Fruit fly (Drosophila melanogaster) whole organism, embryonic: ENCODE data around the gene lva.

Experiments used
- Awh ChIP-seq: fragments of 200-800 bp; sonication (Bioruptor generic); IDR thresholded peaks from 2 replicates; pipeline ENCODE4, ENCODE4 v1.3.6; 2022; ENCODE audit warnings: missing biosample characterization, missing genetic modification characterization
- Blimp-1 ChIP-seq: fragments of 200-800 bp; sonication (Bioruptor generic); optimal IDR thresholded peaks from 3 replicates; lab custom pipeline; 2018; ENCODE audit warnings: missing biosample characterization, missing genetic modification characterization, mild to moderate bottlenecking, moderate library complexity, missing genetic modification reagents
- BtbVII ChIP-seq: fragments of 200-800 bp; sonication (Bioruptor generic); optimal IDR thresholded peaks from 3 replicates; lab custom pipeline; 2017; ENCODE audit warnings: missing biosample characterization, mild to moderate bottlenecking, missing genetic modification characterization
- CG10959 ChIP-seq: fragments of 200-800 bp; sonication (Bioruptor generic); IDR thresholded peaks from 2 replicates; pipeline ENCODE4 v1.3.6; 2022; ENCODE audit warnings: missing biosample characterization, missing genetic modification characterization
- CG11695 ChIP-seq: fragments of 200-800 bp; sonication (Bioruptor generic); IDR thresholded peaks from 3 replicates; pipeline ENCODE4 v1.3.6; 2022; ENCODE audit warnings: missing biosample characterization, missing genetic modification characterization
- CG12391 ChIP-seq: fragments of 200-800 bp; sonication (Bioruptor generic); optimal IDR thresholded peaks from 3 replicates; lab custom pipeline; 2018; ENCODE audit warnings: missing biosample characterization, mild to moderate bottlenecking, missing genetic modification characterization, moderate library complexity
- CG13123 ChIP-seq: fragments of 200-800 bp; sonication (Bioruptor generic); optimal IDR thresholded peaks from 2 replicates; lab custom pipeline; 2016; ENCODE audit warnings: missing biosample characterization, missing genetic modification characterization
- CG15601 ChIP-seq: fragments of 200-800 bp; sonication (Bioruptor generic); optimal IDR thresholded peaks from 3 replicates; lab custom pipeline; 2019; ENCODE audit warnings: missing biosample characterization, mild to moderate bottlenecking, missing genetic modification characterization, moderate library complexity
- CG16815 ChIP-seq: fragments of 200-800 bp; sonication (Bioruptor generic); optimal IDR thresholded peaks from 3 replicates; lab custom pipeline; 2017; ENCODE audit warnings: missing biosample characterization, mild to moderate bottlenecking, missing genetic modification characterization
- CG17612 ChIP-seq: fragments of 200-800 bp; sonication (Bioruptor generic); IDR thresholded peaks from 2 replicates; pipeline ENCODE4 v1.3.6; 2022; ENCODE audit warnings: missing biosample characterization, missing genetic modification characterization
- CG2129 ChIP-seq: fragments of 200-800 bp; sonication (Bioruptor generic); IDR thresholded peaks from 2 replicates; pipeline ENCODE4 v1.3.6; 2022; ENCODE audit warnings: missing biosample characterization, missing genetic modification characterization; ENCODE audit not compliant: partially characterized antibody
- CG2712 ChIP-seq: fragments of 200-800 bp; optimal IDR thresholded peaks from 3 replicates; lab custom pipeline; 2019; ENCODE audit warnings: missing biosample characterization, mild to moderate bottlenecking, missing genetic modification characterization, moderate library complexity
- CG2875 ChIP-seq: fragments of 200-800 bp; sonication (Bioruptor generic); optimal IDR thresholded peaks from 2 replicates; lab custom pipeline; 2017; ENCODE audit warnings: missing biosample characterization, mild to moderate bottlenecking, missing genetic modification characterization, missing genetic modification reagents
- CG31224 ChIP-seq: fragments of 200-800 bp; sonication (Bioruptor generic); IDR thresholded peaks from 2 replicates; pipeline ENCODE4 v1.3.6; 2022; ENCODE audit warnings: missing biosample characterization, missing genetic modification characterization
- CG4707 ChIP-seq: fragments of 200-800 bp; sonication (Bioruptor generic); optimal IDR thresholded peaks from 2 replicates; lab custom pipeline; 2018; ENCODE audit warnings: missing biosample characterization, mild to moderate bottlenecking, missing genetic modification characterization, moderate library complexity
- CG4820 ChIP-seq: fragments of 200-800 bp; sonication (Bioruptor generic); optimal IDR thresholded peaks from 3 replicates; lab custom pipeline; 2016; ENCODE audit warnings: missing biosample characterization, missing genetic modification characterization
- CG6689 ChIP-seq: fragments of 200-800 bp; sonication (Bioruptor generic); IDR thresholded peaks from 2 replicates; pipeline ENCODE4 v1.3.6; 2022; ENCODE audit warnings: missing biosample characterization, missing genetic modification characterization
- CG6813 ChIP-seq: fragments of 200-800 bp; sonication (Bioruptor generic); optimal IDR thresholded peaks from 2 replicates; lab custom pipeline; 2017; ENCODE audit warnings: missing biosample characterization, missing genetic modification characterization, mild to moderate bottlenecking, moderate library complexity, missing genetic modification reagents
- CG7987 ChIP-seq: fragments of 200-800 bp; sonication (Bioruptor generic); optimal IDR thresholded peaks from 2 replicates; lab custom pipeline; 2018; ENCODE audit warnings: missing biosample characterization, mild to moderate bottlenecking, missing genetic modification characterization, moderate library complexity
- CG8359 ChIP-seq: fragments of 200-800 bp; sonication (Bioruptor generic); optimal IDR thresholded peaks from 2 replicates; lab custom pipeline; 2017; ENCODE audit warnings: missing biosample characterization, mild to moderate bottlenecking, missing genetic modification characterization, borderline replicate concordance
- Chrac-16 ChIP-seq: fragments of 200-800 bp; sonication (Bioruptor generic); optimal IDR thresholded peaks from 3 replicates; lab custom pipeline; 2016; ENCODE audit warnings: missing biosample characterization, missing genetic modification characterization
- Doc3 ChIP-seq: fragments of 200-800 bp; sonication (Bioruptor generic); IDR thresholded peaks from 3 replicates; pipeline ENCODE4 v1.3.6; 2022; ENCODE audit warnings: missing biosample characterization, missing genetic modification characterization; ENCODE audit not compliant: partially characterized antibody
- Dp ChIP-seq: fragments of 200-800 bp; sonication (Bioruptor generic); optimal IDR thresholded peaks from 2 replicates; lab custom pipeline; 2018; ENCODE audit warnings: missing biosample characterization, mild to moderate bottlenecking, missing genetic modification characterization, moderate library complexity
- Dref ChIP-seq: fragments of 200-800 bp; sonication (Bioruptor generic); IDR thresholded peaks from 2 replicates; pipeline ENCODE4 v1.3.6; 2022; ENCODE audit warnings: missing biosample characterization, missing genetic modification characterization
- Elba2 ChIP-seq: fragments of 200-800 bp; sonication (Bioruptor generic); optimal IDR thresholded peaks from 3 replicates; lab custom pipeline; 2016; ENCODE audit warnings: missing biosample characterization, missing genetic modification characterization
- Ets65A ChIP-seq: fragments of 200-800 bp; sonication (Bioruptor generic); peaks from one replicate; lab custom pipeline; 2016; ENCODE audit warnings: missing biosample characterization, missing genetic modification characterization
- Ets97D ChIP-seq: fragments of 200-800 bp; sonication (Bioruptor generic); optimal IDR thresholded peaks from 3 replicates; lab custom pipeline; 2016; ENCODE audit warnings: missing biosample characterization, missing genetic modification characterization
- Mad ChIP-seq: fragments of 200-800 bp; sonication (Bioruptor generic); optimal IDR thresholded peaks from 2 replicates; lab custom pipeline; 2016; ENCODE audit warnings: missing biosample characterization, missing genetic modification characterization
- Nf-YB ChIP-seq: fragments of 200-800 bp; sonication (Bioruptor generic); optimal IDR thresholded peaks from 3 replicates; lab custom pipeline; 2019; ENCODE audit warnings: missing biosample characterization, mild to moderate bottlenecking, missing genetic modification characterization, moderate library complexity
- Oli ChIP-seq: fragments of 200-800 bp; sonication (Bioruptor generic); optimal IDR thresholded peaks from 2 replicates; lab custom pipeline; 2018; ENCODE audit warnings: missing biosample characterization, mild to moderate bottlenecking, missing genetic modification characterization, moderate library complexity
- bbx ChIP-seq: fragments of 200-800 bp; sonication (Bioruptor generic); IDR thresholded peaks from 2 replicates; pipeline ENCODE4 v1.3.6; 2022; ENCODE audit warnings: missing biosample characterization, missing genetic modification characterization; ENCODE audit not compliant: partially characterized antibody
- chinmo ChIP-seq: fragments of 200-800 bp; sonication (Bioruptor generic); IDR thresholded peaks from 4 replicates; pipeline ENCODE4 v1.3.6; 2022; ENCODE audit warnings: missing biosample characterization, missing genetic modification characterization; ENCODE audit not compliant: partially characterized antibody
- dan ChIP-seq: fragments of 200-800 bp; sonication (Bioruptor generic); IDR thresholded peaks from 2 replicates; pipeline ENCODE4 v1.3.6; 2022; ENCODE audit warnings: missing biosample characterization, missing genetic modification characterization
- dmrt11E ChIP-seq: fragments of 200-800 bp; sonication (Bioruptor generic); optimal IDR thresholded peaks from 3 replicates; lab custom pipeline; 2018; ENCODE audit warnings: missing biosample characterization, mild to moderate bottlenecking, missing genetic modification characterization, moderate library complexity
- en ChIP-seq: fragments of 200-800 bp; sonication (Bioruptor generic); optimal IDR thresholded peaks from 2 replicates; lab custom pipeline; 2016; ENCODE audit warnings: missing biosample characterization, missing genetic modification characterization
- gcm ChIP-seq: fragments of 200-800 bp; sonication (Bioruptor generic); optimal IDR thresholded peaks from 2 replicates; lab custom pipeline; 2019; ENCODE audit warnings: missing biosample characterization, mild to moderate bottlenecking, missing genetic modification characterization, moderate library complexity
- grn ChIP-seq: fragments of 200-800 bp; sonication (Bioruptor generic); optimal IDR thresholded peaks from 3 replicates; lab custom pipeline; 2017; ENCODE audit warnings: missing biosample characterization, missing genetic modification characterization
- hkb ChIP-seq, 2 experiments: fragments of 200-800 bp in 1 of 2; fragments of >200 bp in 1 of 2; sonication (Bioruptor generic) in 1 of 2; IDR thresholded peaks in 1 of 2; optimal IDR thresholded peaks in 1 of 2; 2 replicates each; pipeline versions ENCODE4 v1.3.6 to Lab custom; 2017 to 2022; ENCODE audit warnings: missing biosample characterization in 1 of 2, missing genetic modification characterization in 1 of 2
- hth ChIP-seq: fragments of >200 bp; optimal IDR thresholded peaks from 2 replicates; lab custom pipeline; 2017; ENCODE audit warnings: inconsistent platforms
- klu ChIP-seq: fragments of 200-800 bp; sonication (Bioruptor generic); IDR thresholded peaks from 2 replicates; pipeline ENCODE4 v1.3.6; 2022; ENCODE audit warnings: missing biosample characterization, missing genetic modification characterization
- kni ChIP-seq: fragments of 200-800 bp; sonication (Bioruptor generic); optimal IDR thresholded peaks from 3 replicates; lab custom pipeline; 2017; ENCODE audit warnings: mild to moderate bottlenecking, missing biosample characterization, missing genetic modification reagents, missing genetic modification characterization
- nerfin-2 ChIP-seq: fragments of 200-800 bp; sonication (Bioruptor generic); IDR thresholded peaks from 2 replicates; pipeline ENCODE4 v1.3.6; 2022; ENCODE audit warnings: missing biosample characterization, missing genetic modification characterization; ENCODE audit not compliant: partially characterized antibody
- onecut ChIP-seq: fragments of 200-800 bp; sonication (Bioruptor generic); IDR thresholded peaks from 2 replicates; pipeline ENCODE4 v1.3.6; 2022; ENCODE audit warnings: missing biosample characterization, missing genetic modification characterization
- otp ChIP-seq: fragments of 200-800 bp; sonication (Bioruptor generic); IDR thresholded peaks from 3 replicates; pipeline ENCODE4, ENCODE4 v1.3.6; 2022; ENCODE audit warnings: missing biosample characterization, missing genetic modification characterization
- pb ChIP-seq: fragments of 200-800 bp; sonication (Bioruptor generic); optimal IDR thresholded peaks from 3 replicates; lab custom pipeline; 2016; ENCODE audit warnings: missing biosample characterization, missing genetic modification characterization
- peb ChIP-seq: fragments of 200-800 bp; sonication (Bioruptor generic); IDR thresholded peaks from 2 replicates; pipeline ENCODE4 v1.3.6; 2022; ENCODE audit warnings: missing biosample characterization, missing genetic modification characterization
- pfk ChIP-seq: fragments of 200-800 bp; sonication (Bioruptor generic); optimal IDR thresholded peaks from 2 replicates; lab custom pipeline; 2018; ENCODE audit warnings: missing biosample characterization, mild to moderate bottlenecking, missing genetic modification characterization, moderate library complexity
- sc ChIP-seq, 3 experiments: fragments of >200 bp in 2 of 3; fragments of 200-800 bp in 1 of 3; sonication (Bioruptor generic) in 1 of 3; optimal IDR thresholded peaks; 2 replicates in 2 of 3; 3 replicates in 1 of 3; lab custom pipeline; 2017; ENCODE audit warnings: mild to moderate bottlenecking in 1 of 3, missing biosample characterization in 1 of 3, missing genetic modification characterization in 1 of 3, missing genetic modification reagents in 1 of 3
- sna ChIP-seq: fragments of 200-800 bp; sonication (Bioruptor generic); IDR thresholded peaks from 2 replicates; pipeline ENCODE4 v1.3.6; 2022; ENCODE audit warnings: missing biosample characterization, missing genetic modification characterization; ENCODE audit not compliant: partially characterized antibody
- zfh2 ChIP-seq: fragments of 200-800 bp; sonication (Bioruptor generic); optimal IDR thresholded peaks from 2 replicates; lab custom pipeline; 2016; ENCODE audit warnings: missing biosample characterization, missing genetic modification characterization

Gene lva

dm6 chrX:3950199-3950645, 14.9 kb downstream of the lva start (continued):
- TF ChIP-seq hkb (optimal IDR thresholded peaks at IDR 0.05; lab: Kevin White, UChicago) (no peak), hkb (GFP tag; IDR thresholded peaks at IDR 0.05; lab: Robert Waterston, UW) (no peak), Ets65A (GFP tag; lab: Kevin White, UChicago) (peak; percentile 62), chinmo (no peak), gcm (GFP tag; lab: Kevin White, UChicago) (no peak), CG2712 (no peak), Doc3 (GFP tag; lab: Robert Waterston, UW) (no peak), CG8359 (no peak), CG4820 (GFP tag; lab: Kevin White, UChicago) (no peak), grn (no peak), pfk (GFP tag; lab: Kevin White, UChicago) (no peak), Blimp-1 (no peak), Elba2 (GFP tag; lab: Kevin White, UChicago) (no peak), sna (GFP tag; lab: Robert Waterston, UW) (no peak), Awh (GFP tag; lab: Robert Waterston, UW) (no peak), kni (no peak), Dref (no peak), CG2129 (GFP tag; lab: Robert Waterston, UW) (no peak), otp (GFP tag; lab: Robert Waterston, UW) (no peak), CG2875 (GFP tag; lab: Kevin White, UChicago) (no peak), Nf-YB (GFP tag; lab: Kevin White, UChicago) (no peak), sc (optimal IDR thresholded peaks at IDR 0.05; lab: Kevin White, UChicago) (no peak), sc (GFP tag; optimal IDR thresholded peaks at IDR 0.05; lab: Kevin White, UChicago) (no peak), CG31224 (peak; percentile 11; the same call in 1 of the 2 replicates), en (GFP tag; lab: Kevin White, UChicago) (no peak), klu (GFP tag; lab: Robert Waterston, UW) (no peak), pb (GFP tag; lab: Kevin White, UChicago) (peak; percentile 11), onecut (no peak), CG17612 (GFP tag; lab: Robert Waterston, UW) (no peak), zfh2 (GFP tag; lab: Kevin White, UChicago) (peak; percentile 59), CG7987 (no peak), CG12391 (tag; lab: Kevin White, UChicago) (no peak), hth (lab: Kevin White, UChicago) (no peak), CG4707 (GFP tag; lab: Kevin White, UChicago) (no peak), nerfin-2 (GFP tag; lab: Robert Waterston, UW) (no peak), CG10959 (GFP tag; lab: Robert Waterston, UW) (no peak), CG6813 (GFP tag; lab: Kevin White, UChicago) (no peak), Chrac-16 (GFP tag; lab: Kevin White, UChicago) (no peak), CG11695 (no peak), peb (no peak), CG15601 (tag; lab: Kevin White, UChicago) (no peak), Oli (tag; lab: Kevin White, UChicago) (no peak), dmrt11E (tag; lab: Kevin White, UChicago) (no peak), Dp (GFP tag; lab: Kevin White, UChicago) (no peak), dan (GFP tag; lab: Robert Waterston, UW) (no peak), bbx (GFP tag; lab: Robert Waterston, UW) (no peak), BtbVII (GFP tag; lab: Kevin White, UChicago) (no peak), CG6689 (peak; percentile 13; the same call in 1 of the 2 replicates), CG16815 (GFP tag; lab: Kevin White, UChicago) (no peak), Mad (no peak), Ets97D (GFP tag; lab: Kevin White, UChicago) (no peak), CG13123 (GFP tag; lab: Kevin White, UChicago) (no peak)
